Comparison of ENCODE assay signal across 1 fruit fly cellular context in genomic region chr2L:4282681-4283343, dm6.
A peak's percentile ranks its signal among the peaks of the same experiment; 100 is the strongest.
TF ChIP-seq lines count a peak whose summit lies in the region.

tutl (plus strand) TSS chr2L:4283148.

TF ChIP-seq in whole organism, embryonic, 481 proteins besides CTCF, POLR2A, EP300 and RAD21 (continued from another document):
- peak; percentile 75 for TF ChIP-seq fu2 (GFP tag; optimal IDR thresholded peaks at IDR 0.05; lab: Kevin White, UChicago)
- TF ChIP-seq mirr (GFP tag; optimal IDR thresholded peaks at IDR 0.05; lab: Kevin White, UChicago), result no peak
- TF ChIP-seq dysf (GFP tag; IDR thresholded peaks at IDR 0.05; lab: Robert Waterston, UW), result peak; percentile 89
- peak; percentile 74 for TF ChIP-seq Six4 (GFP tag; optimal IDR thresholded peaks at IDR 0.05; lab: Kevin White, UChicago)
- TF ChIP-seq jing (GFP tag; optimal IDR thresholded peaks at IDR 0.05; lab: Kevin White, UChicago), result peak; percentile 74
- TF ChIP-seq row (GFP tag; IDR thresholded peaks at IDR 0.05; lab: Robert Waterston, UW), result peak; percentile 87
- TF ChIP-seq Hsf (GFP tag; optimal IDR thresholded peaks at IDR 0.05; lab: Kevin White, UChicago), result peak; percentile 82
- TF ChIP-seq zfh1 (GFP tag; IDR thresholded peaks at IDR 0.05; lab: Robert Waterston, UW), result peak; percentile 88
- no peak; the same call in none of the 2 replicates for TF ChIP-seq Adf1 (GFP tag; IDR thresholded peaks at IDR 0.05; lab: Robert Waterston, UW)
- TF ChIP-seq E2f1 (GFP tag; IDR thresholded peaks at IDR 0.05; lab: Robert Waterston, UW), result peak; percentile 77
- no peak for TF ChIP-seq bigmax (GFP tag; optimal IDR thresholded peaks at IDR 0.05; lab: Kevin White, UChicago)
- no peak for TF ChIP-seq h (optimal IDR thresholded peaks at IDR 0.05; lab: Kevin White, UChicago)
- TF ChIP-seq CG13123 (GFP tag; optimal IDR thresholded peaks at IDR 0.05; lab: Kevin White, UChicago), result peak; percentile 47
- TF ChIP-seq CG31388 (GFP tag; optimal IDR thresholded peaks at IDR 0.05; lab: Kevin White, UChicago), result peak; percentile 62
- peak; percentile 11 for TF ChIP-seq CG6854 (GFP tag; optimal IDR thresholded peaks at IDR 0.05; lab: Kevin White, UChicago)
- TF ChIP-seq gt (GFP tag; IDR thresholded peaks at IDR 0.05; lab: Robert Waterston, UW), result 0 out of 2 replicates have a peak, but pooled peaks have one; percentile 29
- TF ChIP-seq CG30020 (tag; optimal IDR thresholded peaks at IDR 0.05; lab: Kevin White, UChicago), result peak; percentile 18
- TF ChIP-seq Dfd (GFP tag; optimal IDR thresholded peaks at IDR 0.05; lab: Kevin White, UChicago), result no peak
- peak; percentile 72 for TF ChIP-seq gsb-n (tag; optimal IDR thresholded peaks at IDR 0.05; lab: Kevin White, UChicago)
- TF ChIP-seq tll (GFP tag; optimal IDR thresholded peaks at IDR 0.05; lab: Kevin White, UChicago), result peak in 1 of 2 experiments; percentile 70
- TF ChIP-seq CkIIα-i1 (GFP tag; IDR thresholded peaks at IDR 0.05; lab: Robert Waterston, UW), result no peak
- peak; percentile 71; the same call in 2 of the 3 replicates for TF ChIP-seq ase (GFP tag; IDR thresholded peaks at IDR 0.05; lab: Robert Waterston, UW)
- TF ChIP-seq CG7839 (tag; optimal IDR thresholded peaks at IDR 0.05; lab: Kevin White, UChicago), result peak; percentile 88
- TF ChIP-seq Hmx (GFP tag; optimal IDR thresholded peaks at IDR 0.05; lab: Kevin White, UChicago), result no peak
- peak; percentile 34 for TF ChIP-seq gcm2 (GFP tag; optimal IDR thresholded peaks at IDR 0.05; lab: Kevin White, UChicago)
- peak; percentile 39 for TF ChIP-seq Vsx1 (GFP tag; optimal IDR thresholded peaks at IDR 0.05; lab: Kevin White, UChicago)
- TF ChIP-seq CG7963 (GFP tag; IDR thresholded peaks at IDR 0.05; lab: Robert Waterston, UW; ENCODE audit: partially characterized antibody), result no peak
- TF ChIP-seq CG1024 (GFP tag; IDR thresholded peaks at IDR 0.05; lab: Robert Waterston, UW), result 0 out of 2 replicates have a peak, but pooled peaks have one; percentile 44
- TF ChIP-seq CG10321 (GFP tag; IDR thresholded peaks at IDR 0.05; lab: Robert Waterston, UW), result peak; percentile 11
- TF ChIP-seq bsh (GFP tag; optimal IDR thresholded peaks at IDR 0.05; lab: Kevin White, UChicago), result peak; percentile 80 to 88
- peak; percentile 55 for TF ChIP-seq CG12236 (GFP tag; optimal IDR thresholded peaks at IDR 0.05; lab: Kevin White, UChicago)
- no peak for TF ChIP-seq CG6765 (GFP tag; optimal IDR thresholded peaks at IDR 0.05; lab: Kevin White, UChicago)
- TF ChIP-seq Xbp1 (GFP tag; optimal IDR thresholded peaks at IDR 0.05; lab: Kevin White, UChicago), result peak; percentile 85
- peak; percentile 82 for TF ChIP-seq sisA (GFP tag; IDR thresholded peaks at IDR 0.05; lab: Robert Waterston, UW)
- peak; percentile 67 for TF ChIP-seq CG1233 (GFP tag; optimal IDR thresholded peaks at IDR 0.05; lab: Kevin White, UChicago)
- TF ChIP-seq CG4282 (GFP tag; optimal IDR thresholded peaks at IDR 0.05; lab: Kevin White, UChicago), result peak; percentile 47
- TF ChIP-seq fd102C (GFP tag; optimal IDR thresholded peaks at IDR 0.05; lab: Kevin White, UChicago), result no peak
- TF ChIP-seq Dref (GFP tag; IDR thresholded peaks at IDR 0.05; lab: Robert Waterston, UW), result no peak
- peak; percentile 65 for TF ChIP-seq PHDP (tag; optimal IDR thresholded peaks at IDR 0.05; lab: Kevin White, UChicago)
- peak; percentile 50; the same call in 1 of the 2 replicates for TF ChIP-seq ham (GFP tag; IDR thresholded peaks at IDR 0.05; lab: Robert Waterston, UW)
- peak; percentile 23 for TF ChIP-seq Sry-β (GFP tag; optimal IDR thresholded peaks at IDR 0.05; lab: Kevin White, UChicago)
- peak; percentile 65; the same call in 1 of the 2 replicates for TF ChIP-seq ttk (GFP tag; IDR thresholded peaks at IDR 0.05; lab: Robert Waterston, UW)
- TF ChIP-seq Scr (GFP tag; IDR thresholded peaks at IDR 0.05; lab: Robert Waterston, UW; ENCODE audit: partially characterized antibody), result peak; percentile 35; the same call in 1 of the 2 replicates
